Fruit fly (Drosophila melanogaster): ENCODE results near the gene CG5004.

The CG5004 gene

DNA sequence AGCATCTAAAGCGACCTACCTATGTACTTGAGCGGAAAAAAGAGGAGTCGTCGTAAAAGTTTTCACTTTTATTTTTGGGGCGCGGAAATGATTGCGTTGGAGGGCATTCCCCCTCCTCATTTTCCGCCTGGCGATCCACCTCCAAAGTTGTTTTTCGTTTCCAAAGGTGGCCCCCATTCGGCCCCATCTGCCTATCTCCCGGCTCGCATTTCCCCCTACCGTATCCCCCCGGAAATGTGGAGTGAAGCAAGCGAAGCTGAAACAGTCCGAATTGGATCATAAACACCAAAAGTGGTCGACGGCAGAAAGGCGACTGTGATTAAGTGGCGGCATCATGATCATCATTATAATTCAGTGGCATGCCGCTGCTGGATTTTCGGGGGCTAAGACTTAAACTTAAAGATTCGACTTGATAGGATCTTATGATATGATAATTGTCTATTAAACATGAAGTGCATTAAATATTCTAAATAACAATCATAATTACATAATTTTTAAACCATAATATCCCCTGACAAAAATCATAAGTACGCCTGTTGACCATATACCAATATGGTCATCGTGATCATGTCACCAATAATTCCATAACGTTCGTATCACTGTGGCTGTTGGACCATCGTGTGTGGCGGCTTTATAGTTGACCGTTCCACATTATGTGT lies 16.3 kb downstream of the CG5004 start (continued):
- TF ChIP-seq ato (GFP tag; IDR thresholded peaks at IDR 0.05; ENCODE audit: partially characterized antibody) (no peak), org-1 (GFP tag; optimal IDR thresholded peaks at IDR 0.05) (peak; percentile 67), unpg (GFP tag; optimal IDR thresholded peaks at IDR 0.05) (peak; percentile 84), CG7963 (GFP tag; IDR thresholded peaks at IDR 0.05; ENCODE audit: partially characterized antibody) (no peak), Hr3 (GFP tag; optimal IDR thresholded peaks at IDR 0.05) (peak; percentile 76), Aef1 (GFP tag; IDR thresholded peaks at IDR 0.05) (peak; percentile 42; the same call in 2 of the 3 replicates), CG14667 (GFP tag; IDR thresholded peaks at IDR 0.05) (peak; percentile 37; the same call in 1 of the 2 replicates), Drgx (GFP tag; IDR thresholded peaks at IDR 0.05) (peak; percentile 46; the same call in 1 of the 2 replicates), al (GFP tag; IDR thresholded peaks at IDR 0.05) (peak; percentile 72), CG9609 (GFP tag; optimal IDR thresholded peaks at IDR 0.05) (peak; percentile 43), MESR4 (GFP tag; optimal IDR thresholded peaks at IDR 0.05) (no peak), Dad (GFP tag; optimal IDR thresholded peaks at IDR 0.05) (peak; percentile 42), nerfin-2 (GFP tag; IDR thresholded peaks at IDR 0.05; ENCODE audit: partially characterized antibody) (no peak), trem (tag; optimal IDR thresholded peaks at IDR 0.05) (peak; percentile 46), YL-1 (GFP tag; optimal IDR thresholded peaks at IDR 0.05) (no peak), Camta (GFP tag; optimal IDR thresholded peaks at IDR 0.05) (no peak), D19B (GFP tag; optimal IDR thresholded peaks at IDR 0.05) (peak; percentile 41), dpn (GFP tag; optimal IDR thresholded peaks at IDR 0.05) (peak; percentile 54 to 81), HLH3B (GFP tag; IDR thresholded peaks at IDR 0.05) (peak; percentile 78), CG4617 (GFP tag; optimal IDR thresholded peaks at IDR 0.05; ENCODE audit: borderline replicate concordance) (no peak), gt (GFP tag; IDR thresholded peaks at IDR 0.05) (no peak), tup (GFP tag; optimal IDR thresholded peaks at IDR 0.05) (no peak), CG18262 (tag; optimal IDR thresholded peaks at IDR 0.05) (peak; percentile 77), CG1792 (GFP tag; optimal IDR thresholded peaks at IDR 0.05) (peak; percentile 14), CG17359 (tag; optimal IDR thresholded peaks at IDR 0.05) (peak; percentile 86), Nf-YC (tag; optimal IDR thresholded peaks at IDR 0.05) (no peak), Rx (GFP tag; IDR thresholded peaks at IDR 0.05) (peak; percentile 39; the same call in 1 of the 2 replicates), CG42726 (GFP tag; IDR thresholded peaks at IDR 0.05; ENCODE audit: partially characterized antibody) (no peak), repo (GFP tag; optimal IDR thresholded peaks at IDR 0.05) (no peak), CG10321 (GFP tag; IDR thresholded peaks at IDR 0.05) (no peak), Dref (GFP tag; IDR thresholded peaks at IDR 0.05) (no peak), CG10366 (GFP tag; IDR thresholded peaks at IDR 0.05) (peak; percentile 70), Dek (tag; optimal IDR thresholded peaks at IDR 0.05) (peak; percentile 74), BEAF-32 (GFP tag; optimal IDR thresholded peaks at IDR 0.05) (no peak), Awh (GFP tag; IDR thresholded peaks at IDR 0.05) (peak; percentile 41; the same call in 1 of the 2 replicates), C15 (GFP tag; IDR thresholded peaks at IDR 0.05) (peak; percentile 49; the same call in 1 of the 3 replicates), chif (GFP tag; optimal IDR thresholded peaks at IDR 0.05) (peak; percentile 17 to 61), caup (GFP tag; optimal IDR thresholded peaks at IDR 0.05; ENCODE audit: severe bottlenecking) (peak; percentile 70), CG10267 (tag; optimal IDR thresholded peaks at IDR 0.05) (peak; percentile 55), cato (GFP tag; optimal IDR thresholded peaks at IDR 0.05; ENCODE audit: borderline replicate concordance) (peak; percentile 31), CG12299 (tag; optimal IDR thresholded peaks at IDR 0.05) (peak; percentile 58), bsh (GFP tag; optimal IDR thresholded peaks at IDR 0.05) (peak in 1 of 2 experiments; percentile 75), dati (GFP tag; IDR thresholded peaks at IDR 0.05) (no peak), CG8281 (tag; optimal IDR thresholded peaks at IDR 0.05) (peak; percentile 54), tna (GFP tag; IDR thresholded peaks at IDR 0.05; ENCODE audit: partially characterized antibody) (no peak), CG6765 (GFP tag; optimal IDR thresholded peaks at IDR 0.05) (peak; percentile 22), HLHmδ (GFP tag; optimal IDR thresholded peaks at IDR 0.05) (no peak), pros (GFP tag; optimal IDR thresholded peaks at IDR 0.05) (no peak)

All from whole organism, embryonic.